Worm (Caenorhabditis elegans): ENCODE results near the gene fat-4.

fat-4 gene

ce11 chrIV:9848075-9848474, 48.8 kb downstream of the fat-4 start, which contains the start of gene K07F5.7 (continued):
- TF ChIP-seq somi-1 (GFP tag; optimal IDR thresholded peaks at IDR 0.05) (no peak), attf-3 (GFP tag; conservative IDR thresholded peaks at IDR 0.05) (no peak), die-1 (tag; optimal IDR thresholded peaks at IDR 0.05) (no peak)

ce11 chrIV:9849624-9850023, 50.4 kb downstream of the fat-4 start, which contains the start of gene K07F5.8:
TSS of gene K07F5.8 (minus strand) at chrIV:9849724.
- TF ChIP-seq aptf-3 (GFP tag; IDR thresholded peaks at IDR 0.05) = no peak
- no peak for TF ChIP-seq atf-7 (tag; optimal IDR thresholded peaks at IDR 0.05)
- TF ChIP-seq ccch-3 (GFP tag; optimal IDR thresholded peaks at IDR 0.05) = no peak
- no peak for TF ChIP-seq zfh-2 (GFP tag; conservative IDR thresholded peaks at IDR 0.05)
- no peak for TF ChIP-seq lin-26 (GFP tag; IDR thresholded peaks at IDR 0.05)
- no peak for TF ChIP-seq lin-35 (GFP tag; optimal IDR thresholded peaks at IDR 0.05)
- no peak for TF ChIP-seq lin-54 (GFP tag; optimal IDR thresholded peaks at IDR 0.05)
- no peak for TF ChIP-seq F57A8.1 (GFP tag; optimal IDR thresholded peaks at IDR 0.05)
- TF ChIP-seq ZK185.1 (tag; optimal IDR thresholded peaks at IDR 0.05; ENCODE audit: poor library complexity, severe bottlenecking) = no peak
- TF ChIP-seq ekl-4 (GFP tag; IDR thresholded peaks at IDR 0.05) = no peak
- TF ChIP-seq ztf-22 (GFP tag; optimal IDR thresholded peaks at IDR 0.05) = no peak
- TF ChIP-seq F23B12.7 (tag; optimal IDR thresholded peaks at IDR 0.05; ENCODE audit: insufficient read depth) = no peak
- no peak for TF ChIP-seq dox-1 (GFP tag; IDR thresholded peaks at IDR 0.05)
- TF ChIP-seq cebp-1 (GFP tag; IDR thresholded peaks at IDR 0.05) = no peak
- no peak for TF ChIP-seq cebp-1 (tag; optimal IDR thresholded peaks at IDR 0.05)
- no peak for TF ChIP-seq akir-1 (GFP tag; optimal IDR thresholded peaks at IDR 0.05)
- no peak for TF ChIP-seq F49E8.2 (tag; optimal IDR thresholded peaks at IDR 0.05; ENCODE audit: insufficient read depth)
- no peak for TF ChIP-seq die-1 (tag; optimal IDR thresholded peaks at IDR 0.05)
- no peak for TF ChIP-seq rcor-1 (GFP tag; IDR thresholded peaks at IDR 0.05)

- no peak for TF ChIP-seq ztf-26 (tag; optimal IDR thresholded peaks at IDR 0.05)
- TF ChIP-seq snpc-1.1 (tag; optimal IDR thresholded peaks at IDR 0.05; ENCODE audit: insufficient read depth) = no peak
- no peak for TF ChIP-seq F23B12.7 (tag; optimal IDR thresholded peaks at IDR 0.05; ENCODE audit: insufficient read depth)
- TF ChIP-seq hrde-1 (tag; optimal IDR thresholded peaks at IDR 0.05; ENCODE audit: borderline replicate concordance) = no peak
- TF ChIP-seq rcor-1 (GFP tag; IDR thresholded peaks at IDR 0.05) = no peak
- no peak for TF ChIP-seq nhr-80 (tag; optimal IDR thresholded peaks at IDR 0.05)
- TF ChIP-seq B0019.2 (GFP tag; conservative IDR thresholded peaks at IDR 0.05) = no peak
- TF ChIP-seq tbp1 (GFP tag; optimal IDR thresholded peaks at IDR 0.05) = no peak
- TF ChIP-seq lag-1 (GFP tag; IDR thresholded peaks at IDR 0.05) = no peak
- TF ChIP-seq lir-1 (GFP tag; conservative IDR thresholded peaks at IDR 0.05) = no peak
- no peak for TF ChIP-seq F57C9.4 (tag; optimal IDR thresholded peaks at IDR 0.05)
- TF ChIP-seq nhr-120 (GFP tag; IDR thresholded peaks at IDR 0.05) = no peak
- no peak for TF ChIP-seq ccch-3 (GFP tag; optimal IDR thresholded peaks at IDR 0.05)
- TF ChIP-seq D2030.7 (GFP tag; IDR thresholded peaks at IDR 0.05) = no peak
- no peak for TF ChIP-seq bed-1 (GFP tag; IDR thresholded peaks at IDR 0.05)
- no peak for TF ChIP-seq F52B5.7 (tag; optimal IDR thresholded peaks at IDR 0.05)
- TF ChIP-seq unc-130 (GFP tag; optimal IDR thresholded peaks at IDR 0.05) = no peak
- TF ChIP-seq hsf-1 (GFP tag; IDR thresholded peaks at IDR 0.05) = no peak
Measured at ce11 chrIV:9850931-9851330, 51.7 kb downstream of the fat-4 start, which contains the start of gene ssp-10. TSS of gene ssp-10 (minus strand) at chrIV:9851031.

Measured in whole organism, young adult.